Worm (Caenorhabditis elegans): ENCODE measurements around the gene kel-10.

DNA sequence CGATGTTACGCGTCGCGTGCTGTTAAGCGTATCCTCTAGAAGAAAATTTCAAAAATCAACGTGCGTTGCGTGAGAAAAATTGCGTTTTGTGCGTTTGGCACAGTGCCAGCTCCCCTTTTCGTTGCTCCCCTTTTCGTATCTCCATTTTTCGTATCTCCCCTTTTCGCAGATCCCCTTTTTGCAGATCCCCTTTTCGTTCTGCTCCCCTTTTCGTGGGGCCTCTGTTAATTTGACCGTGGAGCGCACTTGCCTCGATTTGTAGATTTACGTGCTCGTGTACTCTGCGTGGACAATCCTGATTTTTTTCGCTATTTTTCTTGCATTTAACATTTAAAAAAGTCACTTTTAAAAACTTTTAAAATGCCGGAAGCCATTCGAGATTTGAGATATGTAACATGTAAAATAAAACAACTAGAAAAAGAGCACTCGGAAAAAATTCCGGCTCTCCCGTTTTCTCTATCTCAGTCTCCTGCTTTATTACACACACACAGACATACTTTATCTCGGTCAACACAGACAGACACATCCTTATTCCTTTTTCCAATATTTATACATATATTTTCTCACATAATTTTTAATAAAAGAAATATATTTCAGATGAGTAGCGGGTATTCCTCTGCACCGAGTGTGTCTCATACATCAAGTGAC is 22.5 kb upstream of the kel-10 start, which contains the start of gene ttll-4:
- TF ChIP-seq ham-2 (GFP tag; optimal IDR thresholded peaks at IDR 0.05) (no peak), nhr-12 (tag; optimal IDR thresholded peaks at IDR 0.05) (no peak), ztf-11 (tag; optimal IDR thresholded peaks at IDR 0.05) (no peak), ceh-43 (GFP tag; optimal IDR thresholded peaks at IDR 0.05) (no peak), unc-39 (tag; optimal IDR thresholded peaks at IDR 0.05) (no peak), pha-4 (tag; optimal IDR thresholded peaks at IDR 0.05) (no peak), nhr-76 (tag; optimal IDR thresholded peaks at IDR 0.05) (no peak), snpc-4 (tag; optimal IDR thresholded peaks at IDR 0.05) (no peak), elt-1 (tag; optimal IDR thresholded peaks at IDR 0.05; ENCODE audit: borderline replicate concordance, insufficient read depth) (no peak)

All from whole organism, mixed stage, embryonic.